Worm (Caenorhabditis elegans) whole organism, mixed stage, embryonic: ENCODE results near the gene mig-39.

Source experiments
- ceh-39 ChIP-seq: fragments of 150-350 bp; optimal IDR thresholded peaks from 2 replicates; lab custom pipeline; 2014; ENCODE audit warnings: missing biosample characterization, missing genetic modification characterization
- ceh-43 ChIP-seq: fragments of 200-800 bp; sonication (Bioruptor generic); optimal IDR thresholded peaks from 2 replicates; lab custom pipeline; 2018; ENCODE audit warnings: mild to moderate bottlenecking, missing genetic modification characterization, moderate library complexity, missing compliant biosample characterization
- ceh-83 ChIP-seq: fragments of 200-800 bp; sonication (Bioruptor generic); optimal IDR thresholded peaks from 2 replicates; lab custom pipeline; 2018; ENCODE audit warnings: mild to moderate bottlenecking, missing genetic modification characterization, missing compliant biosample characterization
- ces-1 ChIP-seq: fragments of 150-350 bp; optimal IDR thresholded peaks from 2 replicates; lab custom pipeline; 2014; ENCODE audit warnings: missing biosample characterization, missing genetic modification reagents, missing genetic modification characterization
- elt-1 ChIP-seq: sonication (generic microtip); optimal IDR thresholded peaks from 2 replicates; lab custom pipeline; 2017; ENCODE audit warnings: missing genetic modification characterization, mild to moderate bottlenecking, missing compliant biosample characterization, antibody characterized with exemption, moderate library complexity, borderline replicate concordance; ENCODE audit not compliant: insufficient read depth
- elt-3 ChIP-seq: fragments of 150-350 bp; optimal IDR thresholded peaks from 2 replicates; lab custom pipeline; 2014; ENCODE audit warnings: missing biosample characterization, missing genetic modification characterization
- flh-1 ChIP-seq: fragments of 200-800 bp; sonication (Bioruptor generic); optimal IDR thresholded peaks from 2 replicates; lab custom pipeline; 2018; ENCODE audit warnings: mild to moderate bottlenecking, missing genetic modification characterization, moderate library complexity, missing compliant biosample characterization
- ham-2 ChIP-seq: fragments of 200-800 bp; sonication (Bioruptor generic); optimal IDR thresholded peaks from 2 replicates; lab custom pipeline; 2018; ENCODE audit warnings: mild to moderate bottlenecking, missing genetic modification characterization, missing compliant biosample characterization
- hlh-1 ChIP-seq: fragments of 150-350 bp; optimal IDR thresholded peaks from 2 replicates; lab custom pipeline; 2014; ENCODE audit warnings: missing biosample characterization, missing genetic modification reagents, missing genetic modification characterization
- lin-13 ChIP-seq: fragments of 150-350 bp; optimal IDR thresholded peaks from 2 replicates; lab custom pipeline; 2014; ENCODE audit warnings: missing biosample characterization, missing genetic modification characterization
- lin-32 ChIP-seq: fragments of 200-800 bp; sonication (Bioruptor generic); optimal IDR thresholded peaks from 2 replicates; lab custom pipeline; 2018; ENCODE audit warnings: mild to moderate bottlenecking, missing genetic modification characterization, missing compliant biosample characterization
- lsy-2 ChIP-seq: fragments of 150-350 bp; optimal IDR thresholded peaks from 2 replicates; lab custom pipeline; 2014; ENCODE audit warnings: missing biosample characterization, missing genetic modification characterization
- mab-5 ChIP-seq: fragments of 150-350 bp; optimal IDR thresholded peaks from 2 replicates; lab custom pipeline; 2014; ENCODE audit warnings: missing biosample characterization, missing genetic modification characterization
- mep-1 ChIP-seq: fragments of 150-350 bp; optimal IDR thresholded peaks from 2 replicates; lab custom pipeline; 2017; ENCODE audit warnings: missing biosample characterization, missing genetic modification reagents, missing genetic modification characterization, inconsistent platforms
- mls-2 ChIP-seq: sonication (generic microtip); optimal IDR thresholded peaks from 2 replicates; lab custom pipeline; 2016; ENCODE audit warnings: mild to moderate bottlenecking, missing genetic modification characterization, moderate library complexity, missing compliant biosample characterization
- nhr-2 ChIP-seq: fragments of 150-350 bp; optimal IDR thresholded peaks from 2 replicates; lab custom pipeline; 2014; ENCODE audit warnings: missing biosample characterization, missing genetic modification characterization
- nhr-237 ChIP-seq: fragments of 150-350 bp; optimal IDR thresholded peaks from 2 replicates; lab custom pipeline; 2014; ENCODE audit warnings: missing biosample characterization, missing genetic modification characterization
- nhr-28 ChIP-seq: fragments of 150-350 bp; optimal IDR thresholded peaks from 2 replicates; lab custom pipeline; 2014; ENCODE audit warnings: missing biosample characterization, missing genetic modification characterization
- nhr-76 ChIP-seq: sonication (generic microtip); optimal IDR thresholded peaks from 2 replicates; lab custom pipeline; 2017; ENCODE audit warnings: missing biosample characterization, missing genetic modification characterization
- snpc-4 ChIP-seq: fragments of 150-350 bp; optimal IDR thresholded peaks from 2 replicates; lab custom pipeline; 2014; ENCODE audit warnings: missing biosample characterization, missing genetic modification characterization
- sptf-1 ChIP-seq: sonication (generic microtip); optimal IDR thresholded peaks from 2 replicates; lab custom pipeline; 2017; ENCODE audit warnings: mild to moderate bottlenecking, missing genetic modification characterization, moderate library complexity, missing compliant biosample characterization
- tbx-8 ChIP-seq: fragments of 200-800 bp; sonication (Bioruptor generic); optimal IDR thresholded peaks from 2 replicates; lab custom pipeline; 2018; ENCODE audit warnings: mild to moderate bottlenecking, missing genetic modification characterization, moderate library complexity, missing compliant biosample characterization
- unc-120 ChIP-seq: sonication (generic microtip); optimal IDR thresholded peaks from 2 replicates; lab custom pipeline; 2017; ENCODE audit warnings: missing genetic modification characterization, missing compliant biosample characterization; ENCODE audit not compliant: poor library complexity, severe bottlenecking

The mig-39 gene

DNA sequence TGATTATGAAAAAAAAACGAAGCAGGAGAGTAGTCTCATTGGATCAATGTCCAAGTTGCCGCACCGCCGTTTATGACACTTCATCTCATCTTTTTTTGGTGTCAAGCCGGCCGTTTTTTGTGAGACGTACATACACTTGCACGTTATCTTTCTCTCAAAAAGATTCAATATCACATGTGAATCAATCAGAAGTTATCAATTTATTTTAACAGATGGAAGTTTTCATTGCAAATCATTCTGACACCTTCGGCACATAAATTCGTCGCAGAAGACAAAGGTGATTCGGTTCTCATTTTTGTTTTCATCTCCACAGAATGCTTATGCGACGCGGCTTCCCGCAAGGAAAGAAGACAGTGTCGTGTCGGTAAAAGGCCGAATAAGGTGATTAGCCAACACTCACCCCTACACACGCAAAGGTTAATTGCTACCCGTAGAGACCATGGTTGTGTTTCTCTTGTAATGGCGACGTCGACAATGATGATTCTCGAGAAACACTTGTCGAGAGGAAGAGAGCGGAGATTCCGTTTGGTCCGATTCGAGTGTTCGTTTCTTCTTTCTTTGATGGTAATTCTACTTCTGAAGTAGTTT lies 37.4 kb downstream of the mig-39 start:
- TF ChIP-seq ham-2: peak; percentile 68
- peak; percentile 68 for TF ChIP-seq nhr-2 (tag; lab: Kevin White, UChicago)
- TF ChIP-seq elt-3 (tag; lab: Kevin White, UChicago): no peak
- TF ChIP-seq nhr-28 (tag; lab: Kevin White, UChicago): no peak
- TF ChIP-seq, all 35 proteins: peak for 2

DNA sequence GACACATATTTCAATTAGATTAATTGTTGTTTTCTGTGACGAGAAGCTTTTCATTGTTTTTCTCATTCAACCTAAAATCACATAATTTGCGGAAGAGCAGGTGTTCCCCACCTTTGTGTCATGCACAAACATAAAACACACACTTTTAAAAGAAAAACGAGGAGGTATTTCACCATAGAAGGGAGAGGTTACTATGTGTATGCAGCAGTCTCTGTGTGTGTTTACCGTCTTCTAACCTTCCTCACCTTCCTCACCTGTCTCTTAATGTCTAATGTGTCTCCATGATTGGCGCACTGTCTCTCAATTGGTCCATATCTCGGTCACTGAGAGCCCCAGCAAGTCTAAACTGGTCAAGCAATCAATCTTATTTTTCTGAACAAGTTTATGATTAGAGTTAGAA lies 39.5 kb downstream of the mig-39 start:
- TF ChIP-seq lin-32 (GFP tag; lab: Kevin White, UChicago) (peak; percentile 72), nhr-2 (tag; lab: Kevin White, UChicago) (peak; percentile 68), nhr-76 (tag; lab: Kevin White, UChicago) (no peak)
- TF ChIP-seq, all 35 proteins: peak for 2

DNA sequence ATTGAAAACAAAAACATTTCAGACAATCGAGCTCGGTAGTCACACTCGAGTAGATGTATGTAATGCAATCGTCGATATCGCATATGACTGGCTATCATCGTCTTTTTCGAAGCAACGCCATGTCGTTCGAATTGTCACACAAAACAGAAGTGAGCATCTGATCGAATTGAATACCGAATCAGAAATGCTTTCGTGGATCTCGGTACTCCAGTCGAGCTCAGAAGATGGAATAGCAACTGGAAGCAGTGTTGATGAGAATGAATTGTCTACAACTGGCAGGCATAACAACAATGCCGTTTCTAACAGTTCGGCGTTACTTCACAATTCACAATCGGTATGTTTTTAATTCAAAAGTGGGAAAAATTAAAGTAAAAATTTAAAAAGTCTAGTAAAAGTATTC lies 42.4 kb downstream of the mig-39 start:
- TF ChIP-seq lsy-2 (tag; lab: Kevin White, UChicago) (no peak), elt-1 (tag; lab: Kevin White, UChicago) (no peak), lin-13 (tag; lab: Kevin White, UChicago) (no peak), ham-2 (no peak), ces-1 (GFP tag; lab: Kevin White, UChicago) (no peak)

DNA sequence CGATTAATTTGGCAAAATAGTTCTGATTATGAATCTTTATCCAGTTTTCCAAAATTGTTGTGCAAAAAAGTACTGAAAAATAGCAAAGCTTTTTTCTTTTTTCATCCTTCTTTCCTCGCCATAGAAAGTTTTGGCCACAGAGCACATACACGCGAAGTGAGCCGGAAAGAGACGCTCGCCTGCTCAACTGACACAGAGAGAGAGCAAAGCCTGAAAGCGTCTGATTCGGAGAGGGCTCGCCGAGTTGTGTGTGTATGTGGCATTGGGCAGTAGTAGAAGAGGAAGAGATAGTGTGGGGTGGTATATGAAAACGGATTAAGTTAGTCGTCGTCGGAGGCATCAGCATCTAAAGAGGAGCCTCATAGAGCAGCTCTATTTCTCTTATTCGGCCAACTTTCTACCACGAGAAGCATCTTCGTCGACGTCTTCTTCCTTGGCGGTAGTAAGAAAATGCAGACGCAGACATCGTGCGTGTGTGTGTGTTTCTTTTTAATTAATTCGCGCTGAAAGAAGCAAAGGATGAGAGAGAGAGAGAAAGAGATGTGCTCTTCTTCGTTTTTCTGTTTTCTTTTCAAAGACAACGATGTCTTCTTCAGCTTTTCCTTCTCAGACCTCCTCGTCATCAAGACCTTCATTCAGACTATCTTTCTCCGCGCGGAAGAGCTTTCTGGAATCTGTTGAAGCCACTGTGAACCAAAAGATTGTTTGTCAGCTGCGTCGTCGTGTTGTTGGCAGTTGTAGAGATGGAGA lies 43.0 kb downstream of the mig-39 start:
- TF ChIP-seq tbx-8 (GFP tag; lab: Kevin White, UChicago) (no peak), elt-1 (tag; lab: Kevin White, UChicago) (no peak), sptf-1 (tag; lab: Kevin White, UChicago) (no peak), nhr-28 (tag; lab: Kevin White, UChicago) (no peak), ceh-39 (tag; lab: Kevin White, UChicago) (no peak), mls-2 (tag; lab: Kevin White, UChicago) (peak; percentile 36), snpc-4 (no peak), ces-1 (GFP tag; lab: Kevin White, UChicago) (peak; percentile 95), lsy-2 (tag; lab: Kevin White, UChicago) (no peak), mab-5 (no peak)

DNA sequence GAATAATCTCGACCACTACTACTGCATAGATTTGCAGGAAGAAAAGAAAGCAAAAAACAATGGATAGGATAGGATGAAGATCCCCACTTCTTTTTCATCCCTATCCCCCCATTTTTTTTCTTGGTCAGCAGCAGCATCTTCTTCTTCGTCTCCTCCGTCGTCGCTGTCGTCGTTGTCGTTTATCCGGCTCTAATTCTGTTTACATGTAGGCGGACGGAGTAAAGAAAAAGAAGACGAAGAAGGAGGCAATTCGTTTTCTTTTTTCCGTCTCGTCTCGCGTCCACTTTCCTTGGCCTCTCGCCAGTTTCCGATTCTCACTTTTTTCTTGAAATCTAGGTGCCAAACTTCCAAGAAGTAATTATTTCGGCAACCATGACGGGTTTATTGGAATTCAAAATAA lies 44.9 kb downstream of the mig-39 start:
- TF ChIP-seq ceh-83 (GFP tag; lab: Kevin White, UChicago): no peak
- TF ChIP-seq ces-1 (GFP tag; lab: Kevin White, UChicago): peak; percentile 82
- TF ChIP-seq elt-3 (tag; lab: Kevin White, UChicago): no peak
- TF ChIP-seq snpc-4: no peak

DNA sequence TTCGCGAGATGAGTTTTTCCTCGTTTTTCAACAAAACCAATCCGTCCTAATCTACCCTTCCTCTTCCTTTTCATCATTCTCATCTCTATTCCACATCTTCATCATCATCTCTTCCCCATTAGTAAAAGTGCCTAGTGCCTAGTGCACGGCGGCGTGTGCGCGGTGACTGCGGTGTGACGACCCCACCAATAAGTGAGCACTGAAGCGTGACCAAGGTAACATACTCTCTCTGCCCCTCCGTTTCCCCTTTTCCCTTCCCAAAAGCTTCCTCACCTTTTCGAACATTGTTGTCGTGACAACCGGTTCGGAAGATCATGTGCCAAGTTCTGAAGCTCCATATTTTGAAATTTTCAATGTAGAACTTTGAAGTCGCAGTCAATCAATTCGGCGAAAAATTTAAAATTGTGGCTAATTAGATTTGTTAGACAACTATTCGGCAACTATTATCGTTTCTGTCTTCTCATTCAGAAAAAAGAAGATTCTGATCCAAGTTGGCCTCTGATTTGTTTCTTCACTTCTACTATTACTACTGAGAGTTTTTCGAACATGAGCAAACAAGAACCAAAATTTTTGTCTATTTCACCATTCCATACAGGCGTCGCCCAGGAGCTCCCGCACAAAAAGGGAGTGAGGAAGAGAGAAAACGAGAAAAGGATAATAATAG lies 45.6 kb downstream of the mig-39 start:
- TF ChIP-seq mep-1 (tag; lab: Kevin White, UChicago) (no peak), unc-120 (tag; lab: Kevin White, UChicago) (no peak), hlh-1 (no peak), mls-2 (tag; lab: Kevin White, UChicago) (peak; percentile 4), flh-1 (GFP tag; lab: Kevin White, UChicago) (no peak), nhr-237 (no peak), ceh-43 (GFP tag; lab: Kevin White, UChicago) (no peak), lin-13 (tag; lab: Kevin White, UChicago) (peak; percentile 4), snpc-4 (no peak)

DNA sequence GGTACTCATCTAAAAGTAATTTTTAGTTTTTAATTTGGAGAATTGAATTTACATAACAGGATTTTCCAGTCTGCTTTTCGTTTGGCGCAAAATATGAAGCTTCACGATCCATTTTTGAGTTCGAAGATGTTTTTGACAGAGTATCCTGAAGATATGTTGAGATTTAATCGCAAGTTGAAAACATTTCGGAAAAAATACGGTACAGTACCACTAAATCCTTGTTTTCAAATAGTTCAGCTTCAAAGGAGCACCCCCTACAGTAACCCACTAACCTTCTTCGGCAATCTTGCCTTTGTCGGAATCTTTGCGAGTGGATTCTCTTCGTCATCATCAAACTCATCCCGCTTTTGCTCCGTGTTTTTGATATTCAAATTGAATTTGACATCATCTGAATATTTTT lies 52.2 kb downstream of the mig-39 start:
- TF ChIP-seq elt-3 (tag; lab: Kevin White, UChicago) (no peak), ces-1 (GFP tag; lab: Kevin White, UChicago) (peak; percentile 19)
